Fruit fly (Drosophila melanogaster): ENCODE results near the gene Qtzl.

Gene Qtzl

DNA sequence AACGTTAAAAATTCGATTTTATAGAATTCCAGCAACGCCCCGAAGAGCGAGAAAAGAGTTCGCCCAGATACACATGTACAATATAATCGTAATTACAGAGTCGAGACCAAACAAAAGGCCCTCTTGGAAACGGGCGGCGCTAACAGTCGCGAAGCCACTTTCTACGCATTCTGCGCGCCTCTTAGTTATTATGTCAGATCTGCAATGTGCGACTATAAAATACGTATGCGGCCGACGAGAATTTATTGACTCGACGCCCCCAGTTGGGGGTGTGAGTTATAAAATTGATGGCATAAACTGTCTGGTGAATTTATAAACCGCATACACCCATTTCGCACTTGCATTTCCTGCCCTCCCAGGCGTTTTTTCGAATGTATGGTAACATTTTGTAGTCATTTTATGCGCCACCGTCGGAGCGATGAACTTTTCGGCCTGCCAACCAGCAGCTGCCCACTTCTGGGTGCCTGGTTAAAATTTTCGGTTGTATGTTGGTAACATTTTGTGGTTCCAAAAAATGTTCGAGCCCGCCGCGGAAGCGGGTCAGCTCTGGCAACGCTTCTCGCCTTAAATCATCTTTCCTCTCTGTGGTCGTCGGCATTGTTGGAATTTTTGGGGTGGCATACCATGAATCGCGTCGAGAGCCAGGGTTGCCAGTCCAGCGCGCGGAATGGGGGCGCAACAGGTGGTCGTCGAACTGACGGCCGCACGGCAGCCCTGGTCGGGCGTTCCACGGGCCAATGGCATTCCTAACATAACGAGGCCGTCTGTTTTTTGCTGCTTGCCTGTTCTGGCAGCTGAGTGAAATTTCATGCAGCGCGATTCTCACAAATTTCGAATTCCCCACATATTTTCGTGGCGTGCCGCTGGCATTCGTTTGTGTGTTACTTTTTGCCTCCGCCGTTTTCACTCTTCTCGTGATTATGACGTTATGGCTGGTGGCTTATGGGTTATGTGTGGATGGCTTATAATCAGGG lies 16.4 kb downstream of the Qtzl start (continued):
- peak; percentile 100 for TF ChIP-seq svp (GFP tag)
- TF ChIP-seq Gug (GFP tag; IDR thresholded peaks at IDR 0.05): no peak
- no peak for TF ChIP-seq vri (GFP tag; optimal IDR thresholded peaks at IDR 0.05)
- no peak for TF ChIP-seq CG10631 (GFP tag; optimal IDR thresholded peaks at IDR 0.05)
- TF ChIP-seq Smox (GFP tag; optimal IDR thresholded peaks at IDR 0.05): peak; percentile 73
- TF ChIP-seq Sox15 (GFP tag; optimal IDR thresholded peaks at IDR 0.05): no peak
- TF ChIP-seq Blimp-1 (GFP tag; optimal IDR thresholded peaks at IDR 0.05): peak; percentile 74
- peak; percentile 75 to 78 for TF ChIP-seq ss (GFP tag; optimal IDR thresholded peaks at IDR 0.05)
- peak; percentile 36 for TF ChIP-seq achi (GFP tag; optimal IDR thresholded peaks at IDR 0.05)
- no peak for TF ChIP-seq Hr38 (GFP tag; optimal IDR thresholded peaks at IDR 0.05)
- TF ChIP-seq fd85E (GFP tag; optimal IDR thresholded peaks at IDR 0.05): no peak
- TF ChIP-seq CG32006 (GFP tag; optimal IDR thresholded peaks at IDR 0.05): peak; percentile 5
- peak; percentile 39 for TF ChIP-seq CG6276 (GFP tag; optimal IDR thresholded peaks at IDR 0.05)
- peak; percentile 92 for TF ChIP-seq dsx (GFP tag; optimal IDR thresholded peaks at IDR 0.05; ENCODE audit: poor library complexity, severe bottlenecking)
- TF ChIP-seq Eip75B (GFP tag; optimal IDR thresholded peaks at IDR 0.05): peak; percentile 90
- TF ChIP-seq CG6808 (GFP tag; optimal IDR thresholded peaks at IDR 0.05): peak; percentile 69
- peak; percentile 73 for TF ChIP-seq CG6792 (GFP tag; optimal IDR thresholded peaks at IDR 0.05)
- peak; percentile 82 for TF ChIP-seq CG1621 (tag; optimal IDR thresholded peaks at IDR 0.05)

DNA sequence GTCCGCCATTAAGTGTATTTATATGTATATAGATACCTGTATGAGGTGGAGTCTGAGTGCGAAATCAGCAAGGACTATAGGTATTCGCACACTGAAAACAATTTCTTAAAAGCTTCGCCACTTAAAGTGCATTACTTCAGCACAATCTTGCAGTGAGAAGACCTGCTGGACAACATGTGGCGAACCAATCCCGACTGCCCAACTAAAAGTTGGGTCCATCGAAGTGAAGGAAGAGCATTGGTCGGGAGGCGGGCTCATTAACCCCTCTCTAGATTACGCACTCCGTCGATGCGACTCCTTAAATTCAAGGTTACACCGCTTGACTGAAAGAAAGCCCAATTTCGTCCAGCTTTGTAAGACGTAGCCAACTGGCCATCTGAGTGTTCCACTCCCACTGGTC lies 17.7 kb downstream of the Qtzl start:
- TF ChIP-seq Eip78C (GFP tag) (peak; percentile 85), acj6 (GFP tag; optimal IDR thresholded peaks at IDR 0.05) (peak; percentile 54), topi (GFP tag; optimal IDR thresholded peaks at IDR 0.05) (peak; percentile 39), CG1621 (tag; optimal IDR thresholded peaks at IDR 0.05) (peak; percentile 32), Hr39 (GFP tag; optimal IDR thresholded peaks at IDR 0.05) (peak; percentile 53), lz (GFP tag; optimal IDR thresholded peaks at IDR 0.05) (peak; percentile 27), CG10631 (GFP tag; optimal IDR thresholded peaks at IDR 0.05) (peak; percentile 48), vri (GFP tag; optimal IDR thresholded peaks at IDR 0.05) (no peak), CG11762 (GFP tag; optimal IDR thresholded peaks at IDR 0.05; ENCODE audit: insufficient read depth) (no peak), Met (GFP tag; optimal IDR thresholded peaks at IDR 0.05) (no peak), achi (GFP tag; optimal IDR thresholded peaks at IDR 0.05) (peak; percentile 1), CG11902 (GFP tag; optimal IDR thresholded peaks at IDR 0.05) (no peak), Blimp-1 (GFP tag; optimal IDR thresholded peaks at IDR 0.05) (no peak), CG16779 (tag; optimal IDR thresholded peaks at IDR 0.05) (no peak), Hr4 (GFP tag; optimal IDR thresholded peaks at IDR 0.05) (no peak), CG6276 (GFP tag; optimal IDR thresholded peaks at IDR 0.05) (no peak), Eip93F (GFP tag; optimal IDR thresholded peaks at IDR 0.05) (no peak), salr (GFP tag; optimal IDR thresholded peaks at IDR 0.05) (peak in 1 of 2 experiments; percentile 10), CG8319 (GFP tag; optimal IDR thresholded peaks at IDR 0.05) (no peak), Sox15 (GFP tag; optimal IDR thresholded peaks at IDR 0.05) (no peak), Ets21C (GFP tag; optimal IDR thresholded peaks at IDR 0.05) (no peak), dsx (GFP tag; optimal IDR thresholded peaks at IDR 0.05; ENCODE audit: poor library complexity, severe bottlenecking) (no peak), net (GFP tag; optimal IDR thresholded peaks at IDR 0.05) (no peak), esn (GFP tag; optimal IDR thresholded peaks at IDR 0.05) (peak; percentile 32), CG4318 (GFP tag; optimal IDR thresholded peaks at IDR 0.05) (no peak), Hr38 (GFP tag; optimal IDR thresholded peaks at IDR 0.05) (no peak), Sox102F (GFP tag; optimal IDR thresholded peaks at IDR 0.05) (peak; percentile 33), fd59A (GFP tag; optimal IDR thresholded peaks at IDR 0.05) (no peak), CG8632 (GFP tag; optimal IDR thresholded peaks at IDR 0.05) (no peak), cyc (GFP tag; optimal IDR thresholded peaks at IDR 0.05) (peak; percentile 34), Gug (GFP tag; IDR thresholded peaks at IDR 0.05) (no peak), Ets96B (tag; optimal IDR thresholded peaks at IDR 0.05) (peak; percentile 16), OdsH (GFP tag; optimal IDR thresholded peaks at IDR 0.05) (peak; percentile 29), CG34406 (GFP tag; optimal IDR thresholded peaks at IDR 0.05) (no peak), fd85E (GFP tag; optimal IDR thresholded peaks at IDR 0.05) (no peak), Lpt (GFP tag; optimal IDR thresholded peaks at IDR 0.05) (no peak), Eip75B (GFP tag; optimal IDR thresholded peaks at IDR 0.05) (no peak), ss (GFP tag; optimal IDR thresholded peaks at IDR 0.05) (no peak), pdm3 (GFP tag; optimal IDR thresholded peaks at IDR 0.05) (peak; percentile 52), eg (GFP tag; IDR thresholded peaks at IDR 0.05) (no peak), svp (GFP tag) (no peak), Sox14 (GFP tag; optimal IDR thresholded peaks at IDR 0.05) (peak; percentile 19)
